Worm (Caenorhabditis elegans) whole organism, midembryonic: Measurements from ENCODE around the gene C36A4.11.

Source experiments
- T22C8.4 ChIP-seq: fragments of 200-800 bp; sonication (Bioruptor generic); IDR thresholded peaks from 2 replicates; pipeline ENCODE4 v1.3.6; 2022; ENCODE audit warnings: missing genetic modification characterization, missing compliant biosample characterization
- cog-1 ChIP-seq: sonication (generic microtip); optimal IDR thresholded peaks from 2 replicates; lab custom pipeline; 2016; ENCODE audit warnings: missing genetic modification characterization, missing compliant biosample characterization
- flt-1 ChIP-seq: fragments of 200-800 bp; sonication (Bioruptor generic); IDR thresholded peaks from 2 replicates; pipeline ENCODE4 v1.3.6; 2022; ENCODE audit warnings: missing genetic modification characterization, missing compliant biosample characterization
- klf-2 ChIP-seq: fragments of 200-800 bp; sonication (Bioruptor generic); conservative IDR thresholded peaks from 2 replicates; pipeline ENCODE4 v1.3.6; 2022; ENCODE audit warnings: missing genetic modification reagents, missing genetic modification characterization, missing compliant biosample characterization
- med-1 ChIP-seq: sonication (generic microtip); optimal IDR thresholded peaks from 2 replicates; lab custom pipeline; 2017; ENCODE audit warnings: missing genetic modification characterization, mild to moderate bottlenecking, missing compliant biosample characterization, antibody characterized with exemption, missing genetic modification reagents; ENCODE audit not compliant: insufficient read depth
- tab-1 ChIP-seq: fragments of 200-800 bp; sonication (Bioruptor generic); IDR thresholded peaks from 2 replicates; pipeline ENCODE4 v1.3.6; 2022; ENCODE audit warnings: missing genetic modification characterization, missing compliant biosample characterization
- ztf-23 ChIP-seq: fragments of 200-800 bp; sonication (Bioruptor generic); IDR thresholded peaks from 2 replicates; pipeline ENCODE4 v1.3.6; 2022; ENCODE audit warnings: missing genetic modification reagents, missing genetic modification characterization, missing compliant biosample characterization
- ztf-29 ChIP-seq: fragments of 200-800 bp; sonication (Bioruptor generic); IDR thresholded peaks from 2 replicates; pipeline ENCODE4 v1.3.6; 2022; ENCODE audit warnings: missing genetic modification reagents, missing genetic modification characterization, missing compliant biosample characterization

DNA sequence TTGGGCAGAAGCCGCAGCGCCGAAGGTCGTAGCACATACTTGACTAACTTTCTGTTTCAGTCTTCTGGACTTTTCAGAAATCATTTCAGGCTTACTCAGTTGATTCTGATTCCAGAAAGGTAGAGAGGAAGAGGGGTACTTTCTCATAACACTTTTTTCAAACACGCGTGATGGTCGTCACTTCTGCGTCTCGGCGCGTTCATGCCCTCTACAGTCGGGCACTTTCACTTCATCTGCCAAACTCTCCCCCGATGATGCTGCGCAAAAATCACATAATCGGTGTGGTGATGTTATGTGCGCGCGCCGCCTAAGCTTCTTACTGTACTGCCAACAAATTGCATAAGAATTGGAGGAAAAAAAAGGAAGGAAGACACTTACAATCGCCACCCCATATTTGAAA is 32.8 kb upstream of the C36A4.11 start:
- no peak for TF ChIP-seq flt-1
- no peak for TF ChIP-seq klf-2 (GFP tag; lab: Robert Waterston, UW)
- TF ChIP-seq T22C8.4, result no peak
- TF ChIP-seq med-1 (GFP tag; lab: Kevin White, UChicago), result no peak
- no peak for TF ChIP-seq tab-1 (GFP tag; lab: Robert Waterston, UW)
- no peak for TF ChIP-seq ztf-29
- no peak for TF ChIP-seq cog-1
- TF ChIP-seq ztf-23 (GFP tag; lab: Robert Waterston, UW), result no peak
